Worm (Caenorhabditis elegans) whole organism, early embryonic: Measurements from ENCODE around the gene F21C10.7.

Source experiments
- ama-1 ChIP-seq: fragments of 150-350 bp; optimal IDR thresholded peaks from 2 replicates; lab custom pipeline; 2014
- ceh-36 ChIP-seq: sonication (generic microtip); optimal IDR thresholded peaks from 2 replicates; lab custom pipeline; 2016; ENCODE audit warnings: missing genetic modification characterization, inconsistent platforms, missing compliant biosample characterization
- ets-7 ChIP-seq: sonication (generic microtip); optimal IDR thresholded peaks from 2 replicates; lab custom pipeline; 2016; ENCODE audit warnings: missing genotype, missing genetic modification characterization, missing compliant biosample characterization
- hmg-4 ChIP-seq: fragments of 200-800 bp; sonication (Bioruptor generic); optimal IDR thresholded peaks from 2 replicates; lab custom pipeline; 2018; ENCODE audit warnings: mild to moderate bottlenecking, missing genetic modification characterization, missing compliant biosample characterization
- sea-1 ChIP-seq: fragments of 200-800 bp; sonication (Bioruptor generic); conservative IDR thresholded peaks from 2 replicates; pipeline ENCODE4 v1.3.6; 2022; ENCODE audit warnings: missing genetic modification characterization, missing compliant biosample characterization
- tbx-11 ChIP-seq: fragments of 200-800 bp; sonication (Bioruptor generic); IDR thresholded peaks from 2 replicates; pipeline ENCODE4 v1.3.6; 2022; ENCODE audit warnings: missing genetic modification characterization, missing compliant biosample characterization
- tra-4 ChIP-seq: sonication (generic microtip); optimal IDR thresholded peaks from 2 replicates; lab custom pipeline; 2017; ENCODE audit warnings: missing genetic modification characterization, missing compliant biosample characterization

- TF ChIP-seq tra-4 (tag; lab: Kevin White, UChicago): no peak
- no peak for TF ChIP-seq ets-7 (tag; lab: Kevin White, UChicago)
- no peak for TF ChIP-seq tbx-11
- no peak for TF ChIP-seq sea-1 (GFP tag; lab: Robert Waterston, UW)
- TF ChIP-seq ama-1 (lab: Kevin White, UChicago): no peak
- TF ChIP-seq hmg-4: no peak
- no peak for TF ChIP-seq ceh-36
These were observed 42.2 kb downstream of the F21C10.7 start, which contains the start of gene B0222.5 for ce11 chrV:9154772-9155171.
